Fruit fly (Drosophila melanogaster): ENCODE results near the gene ssp6.

DNA sequence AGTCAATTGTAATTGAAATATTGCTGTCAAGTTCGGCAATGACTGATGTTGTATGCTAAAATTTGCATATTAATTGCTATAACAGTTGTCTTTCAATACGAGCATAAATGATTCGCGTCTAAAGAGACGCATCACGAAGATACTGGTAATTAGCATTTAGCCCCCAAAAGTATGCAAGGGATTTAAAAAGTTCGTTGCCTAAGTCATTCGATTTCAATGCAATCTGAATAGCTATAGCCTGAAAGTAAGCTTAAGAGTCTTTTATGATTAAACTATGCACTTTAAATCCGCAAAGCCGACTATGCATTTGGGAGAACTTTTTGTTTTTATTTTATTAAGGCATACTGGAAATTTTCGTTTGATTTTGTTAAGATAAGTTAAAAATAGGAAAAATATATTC lies 53.1 kb downstream of the ssp6 start:
- TF ChIP-seq pan (optimal IDR thresholded peaks at IDR 0.05): no peak
- no peak for TF ChIP-seq OdsH (GFP tag; optimal IDR thresholded peaks at IDR 0.05)
- TF ChIP-seq Mio (GFP tag; optimal IDR thresholded peaks at IDR 0.05): no peak
- TF ChIP-seq dl (GFP tag; optimal IDR thresholded peaks at IDR 0.05; ENCODE audit: insufficient read depth in 1 of 2, partially characterized antibody in 2 of 2): no peak
- no peak for TF ChIP-seq rgr (GFP tag; optimal IDR thresholded peaks at IDR 0.05)
- TF ChIP-seq psq (GFP tag; optimal IDR thresholded peaks at IDR 0.05): no peak
- TF ChIP-seq Hnf4 (GFP tag; optimal IDR thresholded peaks at IDR 0.05): no peak
- TF ChIP-seq N (GFP tag; optimal IDR thresholded peaks at IDR 0.05): no peak
- TF ChIP-seq dmrt93B (GFP tag; optimal IDR thresholded peaks at IDR 0.05): no peak
- TF ChIP-seq brk (GFP tag; optimal IDR thresholded peaks at IDR 0.05): no peak
- TF ChIP-seq Hr78 (GFP tag; optimal IDR thresholded peaks at IDR 0.05): no peak
- no peak for TF ChIP-seq Hr83 (GFP tag; optimal IDR thresholded peaks at IDR 0.05; ENCODE audit: poor library complexity, severe bottlenecking)
- TF ChIP-seq HLH106 (tag; optimal IDR thresholded peaks at IDR 0.05): no peak

Data from whole organism, wandering third instar larva.